Fruit fly (Drosophila melanogaster) whole organism, embryonic: ENCODE measurements around the gene CG13893.
A peak's percentile ranks its signal among the peaks of the same experiment; 100 is the strongest.

Source experiments
- Atf-2 ChIP-seq: fragments of 200-800 bp; sonication (Bioruptor generic); optimal IDR thresholded peaks from 2 replicates; lab custom pipeline; 2016; ENCODE audit warnings: missing biosample characterization, missing genetic modification characterization
- Atf6 ChIP-seq: fragments of 200-800 bp; sonication (Bioruptor generic); IDR thresholded peaks from 2 replicates; pipeline ENCODE4 v1.3.6; 2022; ENCODE audit warnings: missing biosample characterization, missing genetic modification characterization
- CG10209 ChIP-seq: fragments of 200-800 bp; sonication (Bioruptor generic); optimal IDR thresholded peaks from 3 replicates; lab custom pipeline; 2017; ENCODE audit warnings: missing biosample characterization, mild to moderate bottlenecking, missing genetic modification characterization, missing genetic modification reagents
- CG1024 ChIP-seq: fragments of 200-800 bp; sonication (Bioruptor generic); IDR thresholded peaks from 2 replicates; pipeline ENCODE4 v1.3.6; 2022; ENCODE audit warnings: missing biosample characterization, missing genetic modification characterization
- CG11723 ChIP-seq: fragments of 200-800 bp; sonication (Bioruptor generic); optimal IDR thresholded peaks from 2 replicates; lab custom pipeline; 2017; ENCODE audit warnings: missing biosample characterization, mild to moderate bottlenecking, missing genetic modification characterization
- CG12744 ChIP-seq: fragments of 200-800 bp; sonication (Bioruptor generic); optimal IDR thresholded peaks from 2 replicates; lab custom pipeline; 2016; ENCODE audit warnings: missing biosample characterization, missing genetic modification characterization
- CG13123 ChIP-seq: fragments of 200-800 bp; sonication (Bioruptor generic); optimal IDR thresholded peaks from 2 replicates; lab custom pipeline; 2016; ENCODE audit warnings: missing biosample characterization, missing genetic modification characterization
- CG15479 ChIP-seq: fragments of 200-800 bp; sonication (Bioruptor generic); optimal IDR thresholded peaks from 3 replicates; lab custom pipeline; 2019; ENCODE audit warnings: missing biosample characterization, mild to moderate bottlenecking, missing genetic modification characterization, moderate library complexity
- CG16863 ChIP-seq: fragments of 200-800 bp; sonication (Bioruptor generic); optimal IDR thresholded peaks from 3 replicates; lab custom pipeline; 2016; ENCODE audit warnings: missing biosample characterization, missing genetic modification characterization
- CG17361 ChIP-seq: fragments of 200-800 bp; sonication (Bioruptor generic); IDR thresholded peaks from 3 replicates; pipeline ENCODE4 v1.3.6; 2022; ENCODE audit warnings: missing biosample characterization, missing genetic modification characterization
- CG18599 ChIP-seq: fragments of 200-800 bp; sonication (Bioruptor generic); optimal IDR thresholded peaks from 3 replicates; lab custom pipeline; 2017; ENCODE audit warnings: missing biosample characterization, missing genetic modification characterization, mild to moderate bottlenecking, moderate library complexity, missing genetic modification reagents
- CG2129 ChIP-seq: fragments of 200-800 bp; sonication (Bioruptor generic); IDR thresholded peaks from 2 replicates; pipeline ENCODE4 v1.3.6; 2022; ENCODE audit warnings: missing biosample characterization, missing genetic modification characterization; ENCODE audit not compliant: partially characterized antibody
- CG31224 ChIP-seq: fragments of 200-800 bp; sonication (Bioruptor generic); IDR thresholded peaks from 2 replicates; pipeline ENCODE4 v1.3.6; 2022; ENCODE audit warnings: missing biosample characterization, missing genetic modification characterization
- CG31388 ChIP-seq: fragments of 200-800 bp; sonication (Bioruptor generic); optimal IDR thresholded peaks from 2 replicates; lab custom pipeline; 2016; ENCODE audit warnings: missing biosample characterization, missing genetic modification characterization
- CG3995 ChIP-seq: fragments of 200-800 bp; sonication (Bioruptor generic); optimal IDR thresholded peaks from 3 replicates; lab custom pipeline; 2016; ENCODE audit warnings: missing biosample characterization, missing genetic modification characterization
- CG4282 ChIP-seq: fragments of 200-800 bp; sonication (Bioruptor generic); optimal IDR thresholded peaks from 2 replicates; lab custom pipeline; 2016; ENCODE audit warnings: missing biosample characterization, missing genetic modification characterization
- CG4360 ChIP-seq: fragments of 200-800 bp; sonication (Bioruptor generic); IDR thresholded peaks from 2 replicates; pipeline ENCODE4 v1.3.6; 2022; ENCODE audit warnings: missing biosample characterization, missing genetic modification characterization
- CG4404 ChIP-seq: fragments of 200-800 bp; sonication (Bioruptor generic); IDR thresholded peaks from 2 replicates; pipeline ENCODE4 v1.3.6; 2022; ENCODE audit warnings: missing biosample characterization, missing genetic modification characterization
- CG4730 ChIP-seq: fragments of 200-800 bp; sonication (Bioruptor generic); IDR thresholded peaks from 2 replicates; pipeline ENCODE4 v1.3.6; 2022; ENCODE audit warnings: missing biosample characterization, missing genetic modification characterization
- CG6683 ChIP-seq: fragments of 200-800 bp; sonication (Bioruptor generic); optimal IDR thresholded peaks from 2 replicates; lab custom pipeline; 2017; ENCODE audit warnings: missing biosample characterization, mild to moderate bottlenecking, missing genetic modification characterization, missing genetic modification reagents
- CG7271 ChIP-seq: fragments of 200-800 bp; sonication (Bioruptor generic); optimal IDR thresholded peaks from 2 replicates; lab custom pipeline; 2018; ENCODE audit warnings: missing biosample characterization, mild to moderate bottlenecking, missing genetic modification characterization, moderate library complexity
- CG7372 ChIP-seq: fragments of 200-800 bp; sonication (Bioruptor generic); IDR thresholded peaks from 2 replicates; pipeline ENCODE4 v1.3.6; 2022; ENCODE audit warnings: missing biosample characterization, missing genetic modification characterization
- CG7786 ChIP-seq: fragments of 200-800 bp; sonication (Bioruptor generic); optimal IDR thresholded peaks from 2 replicates; lab custom pipeline; 2016; ENCODE audit warnings: missing biosample characterization, missing genetic modification characterization
- CrebB ChIP-seq: fragments of 200-800 bp; sonication (Bioruptor generic); optimal IDR thresholded peaks from 3 replicates; lab custom pipeline; 2018; ENCODE audit warnings: missing biosample characterization, mild to moderate bottlenecking, missing genetic modification characterization
- Doc3 ChIP-seq: fragments of 200-800 bp; sonication (Bioruptor generic); IDR thresholded peaks from 3 replicates; pipeline ENCODE4 v1.3.6; 2022; ENCODE audit warnings: missing biosample characterization, missing genetic modification characterization; ENCODE audit not compliant: partially characterized antibody
- E2f2 ChIP-seq: fragments of 200-800 bp; sonication (Bioruptor generic); IDR thresholded peaks from 2 replicates; pipeline ENCODE4 v1.3.6; 2022; ENCODE audit warnings: missing biosample characterization, missing genetic modification characterization
- Fer3 ChIP-seq: fragments of 200-800 bp; sonication (Bioruptor generic); optimal IDR thresholded peaks from 2 replicates; lab custom pipeline; 2018; ENCODE audit warnings: missing biosample characterization, mild to moderate bottlenecking, missing genetic modification characterization, moderate library complexity
- Hey ChIP-seq: fragments of 200-800 bp; sonication (Bioruptor generic); optimal IDR thresholded peaks from 3 replicates; lab custom pipeline; 2018; ENCODE audit warnings: missing biosample characterization, mild to moderate bottlenecking, missing genetic modification characterization
- HmgZ ChIP-seq: fragments of 200-800 bp; sonication (Bioruptor generic); optimal IDR thresholded peaks from 2 replicates; lab custom pipeline; 2018; ENCODE audit warnings: missing biosample characterization, mild to moderate bottlenecking, missing genetic modification characterization
- NC2β ChIP-seq: fragments of 200-800 bp; sonication (Bioruptor generic); optimal IDR thresholded peaks from 2 replicates; lab custom pipeline; 2016; ENCODE audit warnings: missing biosample characterization, missing genetic modification characterization
- Optix ChIP-seq: fragments of 200-800 bp; sonication (Bioruptor generic); IDR thresholded peaks from 3 replicates; pipeline ENCODE4 v1.3.6; 2022; ENCODE audit warnings: missing biosample characterization, missing genetic modification characterization
- Rfx ChIP-seq: fragments of 200-800 bp; sonication (Bioruptor generic); IDR thresholded peaks from 2 replicates; pipeline ENCODE4 v1.3.6; 2022; ENCODE audit warnings: missing biosample characterization, missing genetic modification characterization
- Xrp1 ChIP-seq: fragments of 200-800 bp; sonication (Bioruptor generic); IDR thresholded peaks from 2 replicates; pipeline ENCODE4 v1.3.6; 2022; ENCODE audit warnings: missing biosample characterization, missing genetic modification characterization
- ara ChIP-seq: fragments of 200-800 bp; sonication (Bioruptor generic); IDR thresholded peaks from 2 replicates; pipeline ENCODE4 v1.3.6; 2022; ENCODE audit warnings: missing biosample characterization, missing genetic modification characterization
- bsh ChIP-seq, 2 experiments: fragments of 200-800 bp; sonication (Bioruptor generic); optimal IDR thresholded peaks; 2 replicates each; lab custom pipeline; 2017 to 2018; ENCODE audit warnings: mild to moderate bottlenecking in 2 of 2, missing biosample characterization in 2 of 2, missing genetic modification characterization in 2 of 2, moderate library complexity in 1 of 2
- cad ChIP-seq: fragments of >200 bp; optimal IDR thresholded peaks from 2 replicates; lab custom pipeline; 2017; ENCODE audit warnings: missing biosample characterization, missing genetic modification characterization
- cg ChIP-seq: fragments of 200-800 bp; sonication (Bioruptor generic); optimal IDR thresholded peaks from 3 replicates; lab custom pipeline; 2019; ENCODE audit warnings: missing biosample characterization, mild to moderate bottlenecking, missing genetic modification characterization, moderate library complexity
- crc ChIP-seq: fragments of 200-800 bp; sonication (Bioruptor generic); optimal IDR thresholded peaks from 2 replicates; lab custom pipeline; 2016; ENCODE audit warnings: missing biosample characterization, missing genetic modification characterization
- crp ChIP-seq, 2 experiments: fragments of 200-800 bp; sonication (Bioruptor generic); optimal IDR thresholded peaks; 2 replicates in 1 of 2; 3 replicates in 1 of 2; lab custom pipeline; 2017; ENCODE audit warnings: missing biosample characterization in 2 of 2, missing genetic modification characterization in 2 of 2, mild to moderate bottlenecking in 1 of 2, moderate library complexity in 1 of 2
- da ChIP-seq: fragments of 200-800 bp; sonication (Bioruptor generic); optimal IDR thresholded peaks from 2 replicates; lab custom pipeline; 2016; ENCODE audit warnings: missing biosample characterization, missing genetic modification characterization
- dmrt11E ChIP-seq: fragments of 200-800 bp; sonication (Bioruptor generic); optimal IDR thresholded peaks from 3 replicates; lab custom pipeline; 2018; ENCODE audit warnings: missing biosample characterization, mild to moderate bottlenecking, missing genetic modification characterization, moderate library complexity
- fd96Cb ChIP-seq: fragments of 200-800 bp; sonication (Bioruptor generic); optimal IDR thresholded peaks from 2 replicates; lab custom pipeline; 2018; ENCODE audit warnings: missing biosample characterization, mild to moderate bottlenecking, missing genetic modification characterization, moderate library complexity
- hbn ChIP-seq: fragments of 200-800 bp; sonication (Bioruptor generic); IDR thresholded peaks from 2 replicates; pipeline ENCODE4 v1.3.6; 2022; ENCODE audit warnings: missing biosample characterization, missing genetic modification characterization; ENCODE audit not compliant: partially characterized antibody
- jing ChIP-seq: fragments of 200-800 bp; sonication (Bioruptor generic); optimal IDR thresholded peaks from 2 replicates; lab custom pipeline; 2018; ENCODE audit warnings: missing biosample characterization, mild to moderate bottlenecking, missing genetic modification characterization
- lab ChIP-seq: fragments of 200-800 bp; sonication (Bioruptor generic); optimal IDR thresholded peaks from 3 replicates; lab custom pipeline; 2017; ENCODE audit warnings: missing biosample characterization, missing genetic modification characterization, mild to moderate bottlenecking, moderate library complexity, missing genetic modification reagents
- maf-S ChIP-seq: fragments of 200-800 bp; sonication (Bioruptor generic); optimal IDR thresholded peaks from 2 replicates; lab custom pipeline; 2016; ENCODE audit warnings: missing biosample characterization, missing genetic modification characterization
- odd ChIP-seq: fragments of 200-800 bp; sonication (Bioruptor generic); optimal IDR thresholded peaks from 2 replicates; lab custom pipeline; 2017; ENCODE audit warnings: missing biosample characterization, mild to moderate bottlenecking, missing genetic modification characterization
- pb ChIP-seq: fragments of 200-800 bp; sonication (Bioruptor generic); optimal IDR thresholded peaks from 3 replicates; lab custom pipeline; 2016; ENCODE audit warnings: missing biosample characterization, missing genetic modification characterization
- pfk ChIP-seq: fragments of 200-800 bp; sonication (Bioruptor generic); optimal IDR thresholded peaks from 2 replicates; lab custom pipeline; 2018; ENCODE audit warnings: missing biosample characterization, mild to moderate bottlenecking, missing genetic modification characterization, moderate library complexity
- sima ChIP-seq: fragments of 200-800 bp; sonication (Bioruptor generic); optimal IDR thresholded peaks from 2 replicates; lab custom pipeline; 2016; ENCODE audit warnings: missing biosample characterization, missing genetic modification characterization
- sna ChIP-seq: fragments of 200-800 bp; sonication (Bioruptor generic); IDR thresholded peaks from 2 replicates; pipeline ENCODE4 v1.3.6; 2022; ENCODE audit warnings: missing biosample characterization, missing genetic modification characterization; ENCODE audit not compliant: partially characterized antibody

Gene CG13893

DNA sequence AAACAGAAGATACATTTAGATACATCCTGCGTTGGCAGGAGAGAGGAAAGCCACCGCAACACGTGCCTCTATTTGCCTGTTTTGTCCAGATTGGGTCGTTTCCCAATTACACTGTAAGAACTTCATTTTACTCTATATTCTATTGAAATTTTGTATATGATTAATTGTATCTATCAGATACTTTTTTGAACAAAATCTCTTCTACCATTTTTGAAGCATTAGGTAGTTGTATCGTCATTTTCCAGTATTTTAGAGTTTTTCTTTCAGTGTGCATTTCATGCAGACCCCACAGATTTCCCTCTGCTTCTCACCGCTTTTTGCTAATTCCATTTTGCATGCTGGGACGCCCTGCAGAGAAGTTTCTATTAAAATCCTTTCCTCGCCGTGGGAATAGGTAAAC, 49.2 kb downstream of the CG13893 start (continued):
- peak; percentile 72 for TF ChIP-seq CG18599 (GFP tag; lab: Kevin White, UChicago)
- TF ChIP-seq hbn (GFP tag; lab: Robert Waterston, UW), result no peak
- TF ChIP-seq CrebB (tag; lab: Kevin White, UChicago), result no peak
- peak; percentile 13 for TF ChIP-seq Atf-2 (GFP tag; lab: Kevin White, UChicago)
- no peak for TF ChIP-seq pfk (GFP tag; lab: Kevin White, UChicago)
- no peak for TF ChIP-seq da (GFP tag; lab: Kevin White, UChicago)
- no peak for TF ChIP-seq Optix (GFP tag; lab: Robert Waterston, UW)
- peak; percentile 25 for TF ChIP-seq Hey (tag; lab: Kevin White, UChicago)
- TF ChIP-seq Atf6 (GFP tag; lab: Robert Waterston, UW), result peak; percentile 56
- peak; percentile 77 for TF ChIP-seq lab
- TF ChIP-seq CG7372 (GFP tag; lab: Robert Waterston, UW), result no peak
- TF ChIP-seq CG7786, result peak; percentile 35
- no peak for TF ChIP-seq CG15479 (GFP tag; lab: Kevin White, UChicago)
- TF ChIP-seq bsh (GFP tag; optimal IDR thresholded peaks at IDR 0.05; lab: Kevin White, UChicago), result peak; percentile 19 to 67
- TF ChIP-seq CG31224, result 0 out of 2 replicates have a peak, but pooled peaks have one; percentile 23
- TF ChIP-seq CG17361 (GFP tag; lab: Robert Waterston, UW), result peak; percentile 65
- TF ChIP-seq Doc3 (GFP tag; lab: Robert Waterston, UW), result no peak
- 0 out of 2 replicates have a peak, but pooled peaks have one; percentile 39 for TF ChIP-seq CG4730 (GFP tag; lab: Robert Waterston, UW)
- no peak for TF ChIP-seq HmgZ
- peak; percentile 67 for TF ChIP-seq Rfx (GFP tag; lab: Robert Waterston, UW)
- TF ChIP-seq NC2β (GFP tag; lab: Kevin White, UChicago), result no peak
- no peak for TF ChIP-seq CG2129 (GFP tag; lab: Robert Waterston, UW)
- peak; percentile 29 for TF ChIP-seq CG6683 (GFP tag; lab: Kevin White, UChicago)
- no peak for TF ChIP-seq dmrt11E
- TF ChIP-seq CG7271 (tag; lab: Kevin White, UChicago), result no peak
- TF ChIP-seq CG11723 (GFP tag; lab: Kevin White, UChicago), result no peak
- no peak for TF ChIP-seq CG4360 (GFP tag; lab: Robert Waterston, UW)
- TF ChIP-seq CG13123, result no peak
- peak; percentile 24; the same call in 1 of the 2 replicates for TF ChIP-seq E2f2 (GFP tag; lab: Robert Waterston, UW)
- peak; percentile 12 for TF ChIP-seq CG16863 (GFP tag; lab: Kevin White, UChicago)
- TF ChIP-seq sna (GFP tag; lab: Robert Waterston, UW), result no peak
- TF ChIP-seq Xrp1 (GFP tag; lab: Robert Waterston, UW), result peak; percentile 71
- peak; percentile 52 for TF ChIP-seq CG10209 (GFP tag; lab: Kevin White, UChicago)
- no peak for TF ChIP-seq jing (GFP tag; lab: Kevin White, UChicago)
- no peak for TF ChIP-seq sima (GFP tag; lab: Kevin White, UChicago)
- TF ChIP-seq CG4282 (GFP tag; lab: Kevin White, UChicago), result no peak
- no peak for TF ChIP-seq cg (GFP tag; lab: Kevin White, UChicago)
- peak; percentile 26 for TF ChIP-seq CG12744 (GFP tag; lab: Kevin White, UChicago)
- TF ChIP-seq crp (GFP tag; optimal IDR thresholded peaks at IDR 0.05; lab: Kevin White, UChicago), result no peak
- TF ChIP-seq maf-S, result no peak
- TF ChIP-seq CG31388 (GFP tag; lab: Kevin White, UChicago), result no peak
- peak; percentile 39 for TF ChIP-seq fd96Cb
- no peak for TF ChIP-seq pb (GFP tag; lab: Kevin White, UChicago)
- no peak for TF ChIP-seq odd (GFP tag; lab: Kevin White, UChicago)
- TF ChIP-seq Fer3, result peak; percentile 48
- no peak for TF ChIP-seq cad (GFP tag; lab: Kevin White, UChicago)
- peak; percentile 48; the same call in 1 of the 2 replicates for TF ChIP-seq ara (GFP tag; lab: Robert Waterston, UW)
- peak; percentile 4 for TF ChIP-seq crc (GFP tag; lab: Kevin White, UChicago)
- no peak for TF ChIP-seq CG1024 (GFP tag; lab: Robert Waterston, UW)
- TF ChIP-seq CG3995, result no peak
- no peak for TF ChIP-seq CG4404 (GFP tag; lab: Robert Waterston, UW)
